Worm (Caenorhabditis elegans) whole organism, L2 larva: ENCODE measurements around the gene comt-3.

ENCODE experiments used
- C34F6.9 ChIP-seq: fragments of 150-350 bp; optimal IDR thresholded peaks from 2 replicates; lab custom pipeline; 2014; ENCODE audit warnings: missing biosample characterization, missing genetic modification characterization
- R02D3.7 ChIP-seq: fragments of 150-350 bp; optimal IDR thresholded peaks from 2 replicates; lab custom pipeline; 2014; ENCODE audit warnings: missing biosample characterization, missing genetic modification characterization
- alr-1 ChIP-seq: fragments of 150-350 bp; optimal IDR thresholded peaks from 2 replicates; lab custom pipeline; 2014; ENCODE audit warnings: missing biosample characterization, missing genetic modification characterization
- aly-2 ChIP-seq: fragments of 150-350 bp; optimal IDR thresholded peaks from 2 replicates; lab custom pipeline; 2014; ENCODE audit warnings: missing biosample characterization, missing genetic modification characterization
- ama-1 ChIP-seq: fragments of 150-350 bp; optimal IDR thresholded peaks from 2 replicates; lab custom pipeline; 2018; ENCODE audit warnings: inconsistent platforms
- blmp-1 ChIP-seq: sonication (generic microtip); optimal IDR thresholded peaks from 2 replicates; lab custom pipeline; 2017; ENCODE audit warnings: missing genetic modification characterization, mild to moderate bottlenecking, missing compliant biosample characterization, antibody characterized with exemption, moderate library complexity; ENCODE audit not compliant: insufficient read depth
- ceh-16 ChIP-seq: fragments of 150-350 bp; optimal IDR thresholded peaks from 2 replicates; lab custom pipeline; 2014; ENCODE audit warnings: missing biosample characterization, missing genetic modification characterization
- ceh-82 ChIP-seq: fragments of 150-350 bp; optimal IDR thresholded peaks from 2 replicates; lab custom pipeline; 2014; ENCODE audit warnings: missing biosample characterization, missing genetic modification characterization
- crh-2 ChIP-seq: sonication (generic microtip); optimal IDR thresholded peaks from 2 replicates; lab custom pipeline; 2017; ENCODE audit warnings: missing biosample characterization, missing genetic modification characterization
- egl-27 ChIP-seq: sonication (generic microtip); optimal IDR thresholded peaks from 3 replicates; lab custom pipeline; 2017; ENCODE audit warnings: missing biosample characterization, missing genetic modification reagents, missing genetic modification characterization
- elt-1 ChIP-seq: fragments of 150-350 bp; optimal IDR thresholded peaks from 2 replicates; lab custom pipeline; 2014; ENCODE audit warnings: missing biosample characterization, missing genetic modification characterization
- elt-3 ChIP-seq: sonication (generic microtip); optimal IDR thresholded peaks from 2 replicates; lab custom pipeline; 2017; ENCODE audit warnings: missing biosample characterization, missing genetic modification characterization
- fos-1 ChIP-seq: fragments of 150-350 bp; optimal IDR thresholded peaks from 2 replicates; lab custom pipeline; 2014; ENCODE audit warnings: missing biosample characterization, missing genetic modification characterization
- gmeb-1 ChIP-seq: fragments of 150-350 bp; optimal IDR thresholded peaks from 2 replicates; lab custom pipeline; 2014; ENCODE audit warnings: missing biosample characterization, missing genetic modification characterization
- lin-11 ChIP-seq: fragments of 150-350 bp; sonication (generic microtip); optimal IDR thresholded peaks from 2 replicates; lab custom pipeline; 2014; ENCODE audit warnings: missing biosample characterization, missing genetic modification characterization, inconsistent platforms, mixed read lengths
- lin-39 ChIP-seq: fragments of 150-350 bp; optimal IDR thresholded peaks from 2 replicates; lab custom pipeline; 2014; ENCODE audit warnings: missing biosample characterization, missing genetic modification reagents, missing genetic modification characterization
- mbf-1 ChIP-seq: sonication (generic microtip); optimal IDR thresholded peaks from 2 replicates; lab custom pipeline; 2017; ENCODE audit warnings: missing biosample characterization, missing genetic modification characterization
- mdl-1 ChIP-seq, 2 experiments: fragments of 150-350 bp in 1 of 2; sonication (generic microtip) in 1 of 2; optimal IDR thresholded peaks; 2 replicates each; lab custom pipeline; 2017; ENCODE audit warnings: missing biosample characterization in 2 of 2, missing genetic modification characterization in 2 of 2
- nhr-11 ChIP-seq: fragments of 150-350 bp; optimal IDR thresholded peaks from 2 replicates; lab custom pipeline; 2014; ENCODE audit warnings: missing biosample characterization, missing genetic modification characterization
- nhr-12 ChIP-seq: fragments of 150-350 bp; optimal IDR thresholded peaks from 2 replicates; lab custom pipeline; 2014; ENCODE audit warnings: missing biosample characterization, missing genetic modification characterization
- nhr-129 ChIP-seq: fragments of 150-350 bp; optimal IDR thresholded peaks from 2 replicates; lab custom pipeline; 2014; ENCODE audit warnings: missing biosample characterization, missing genetic modification characterization
- nhr-237 ChIP-seq: fragments of 150-350 bp; optimal IDR thresholded peaks from 2 replicates; lab custom pipeline; 2014; ENCODE audit warnings: missing biosample characterization, missing genetic modification characterization
- peb-1 ChIP-seq: fragments of 150-350 bp; optimal IDR thresholded peaks from 2 replicates; lab custom pipeline; 2014; ENCODE audit warnings: missing biosample characterization, missing genetic modification characterization
- sem-4 ChIP-seq: fragments of 150-350 bp; optimal IDR thresholded peaks from 2 replicates; lab custom pipeline; 2014; ENCODE audit warnings: missing biosample characterization, missing genetic modification reagents, missing genetic modification characterization
- skn-1 ChIP-seq: sonication (generic microtip); optimal IDR thresholded peaks from 2 replicates; lab custom pipeline; 2017; ENCODE audit warnings: missing biosample characterization, missing genetic modification characterization
- sma-3 ChIP-seq: sonication (generic microtip); optimal IDR thresholded peaks from 2 replicates; lab custom pipeline; 2016; ENCODE audit warnings: missing genetic modification reagents, missing genetic modification characterization, missing compliant biosample characterization
- sma-9 ChIP-seq, 2 experiments: fragments of 150-350 bp in 1 of 2; sonication (generic microtip) in 1 of 2; optimal IDR thresholded peaks; 2 replicates each; lab custom pipeline; 2014 to 2016; ENCODE audit warnings: missing genetic modification characterization in 2 of 2, mild to moderate bottlenecking in 1 of 2, missing biosample characterization in 1 of 2, missing compliant biosample characterization in 1 of 2, missing genetic modification reagents in 1 of 2, moderate library complexity in 1 of 2
- snpc-4 ChIP-seq: fragments of 150-350 bp; optimal IDR thresholded peaks from 2 replicates; lab custom pipeline; 2014; ENCODE audit warnings: missing biosample characterization, missing genetic modification characterization
- unc-55 ChIP-seq: fragments of 150-350 bp; sonication (generic microtip); optimal IDR thresholded peaks from 3 replicates; lab custom pipeline; 2014; ENCODE audit warnings: missing biosample characterization, missing genetic modification reagents, missing genetic modification characterization
- unc-62 ChIP-seq: fragments of 150-350 bp; optimal IDR thresholded peaks from 2 replicates; lab custom pipeline; 2014; ENCODE audit warnings: missing biosample characterization, missing genetic modification reagents, missing genetic modification characterization
- ztf-1 ChIP-seq: fragments of 200-800 bp; sonication (Bioruptor generic); conservative IDR thresholded peaks from 2 replicates; pipeline ENCODE4 v1.3.6; 2022; ENCODE audit warnings: missing genetic modification characterization, missing compliant biosample characterization
- ztf-4 ChIP-seq: fragments of 150-350 bp; optimal IDR thresholded peaks from 2 replicates; lab custom pipeline; 2014; ENCODE audit warnings: missing biosample characterization, missing genetic modification characterization

Gene comt-3

DNA sequence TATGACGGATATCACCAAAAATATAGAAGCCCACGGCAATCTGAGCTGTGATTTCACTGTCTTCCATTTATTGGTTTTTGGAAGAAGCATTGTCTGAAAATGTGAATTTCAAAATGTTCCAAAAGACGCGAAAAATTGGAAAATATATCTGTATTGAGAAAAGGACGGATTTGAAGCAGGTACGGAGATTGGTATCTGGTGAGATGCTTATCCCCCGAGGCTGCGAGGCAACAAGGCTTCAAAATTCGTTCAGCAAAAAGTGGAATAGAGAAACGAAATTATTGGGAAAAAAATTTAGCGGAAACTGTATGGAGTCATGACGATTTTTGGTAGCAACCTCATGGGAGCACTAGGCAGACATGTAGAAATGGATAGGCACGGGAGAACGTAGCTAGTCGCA is 45.8 kb downstream of the comt-3 start, which contains the start of gene F36F12.1:
TSS of gene F36F12.1 (minus strand) at position 101 of the 400 bp plus-strand sequence.
- TF ChIP-seq elt-1 (tag; lab: Kevin White, UChicago) (no peak), lin-11 (tag; lab: Kevin White, UChicago) (no peak), gmeb-1 (tag; lab: Kevin White, UChicago) (no peak), blmp-1 (no peak)

ce11 chrV:2105976-2106375 is 48.6 kb downstream of the comt-3 start, which contains the start of gene F22F7.4:
F22F7.4 (minus strand) TSS chrV:2106076.
- TF ChIP-seq skn-1 (tag; lab: Kevin White, UChicago) (no peak), lin-39 (tag; lab: Kevin White, UChicago) (no peak), sem-4 (tag; lab: Kevin White, UChicago) (no peak), elt-1 (tag; lab: Kevin White, UChicago) (no peak), nhr-237 (tag; lab: Kevin White, UChicago) (no peak), elt-3 (tag; lab: Kevin White, UChicago) (no peak), C34F6.9 (tag; lab: Kevin White, UChicago) (no peak), ceh-16 (no peak), ama-1 (lab: Kevin White, UChicago) (no peak), gmeb-1 (tag; lab: Kevin White, UChicago) (no peak), alr-1 (no peak), blmp-1 (no peak), sma-3 (GFP tag; lab: Kevin White, UChicago) (no peak), egl-27 (tag; lab: Kevin White, UChicago) (no peak), mdl-1 (tag; optimal IDR thresholded peaks at IDR 0.05; lab: Kevin White, UChicago) (no peak), snpc-4 (tag; lab: Kevin White, UChicago) (no peak), ztf-1 (GFP tag; lab: Robert Waterston, UW) (no peak)

DNA sequence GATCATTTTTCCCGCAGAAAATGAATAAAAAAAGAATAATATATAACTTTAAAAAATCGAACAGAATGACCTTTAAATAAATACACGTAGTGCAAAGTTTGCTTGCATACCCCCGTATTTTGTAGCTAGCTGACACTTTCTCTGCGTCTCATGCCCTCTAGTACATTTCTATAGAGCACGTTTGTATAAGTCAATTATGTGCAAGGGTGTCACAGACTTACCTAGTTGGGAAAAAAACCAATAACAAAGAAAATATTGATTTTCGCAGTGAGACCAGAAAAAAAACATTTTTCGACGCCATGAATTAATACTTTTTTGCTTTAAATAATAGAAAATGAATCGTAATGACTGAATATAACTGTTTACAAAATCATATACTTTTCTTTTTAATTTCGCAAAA is 52.0 kb downstream of the comt-3 start, which contains the start of gene ckb-4:
TSS of gene ckb-4 (minus strand) at position 140 of the 400 bp plus-strand sequence.
- TF ChIP-seq fos-1 (tag; lab: Kevin White, UChicago), result peak; percentile 36
- TF ChIP-seq R02D3.7 (tag; lab: Kevin White, UChicago), result no peak
- TF ChIP-seq sma-9 (GFP tag; optimal IDR thresholded peaks at IDR 0.05; lab: Kevin White, UChicago), result peak; percentile 46
- TF ChIP-seq sma-9 (tag; optimal IDR thresholded peaks at IDR 0.05; lab: Kevin White, UChicago), result no peak
- TF ChIP-seq gmeb-1 (tag; lab: Kevin White, UChicago), result peak; percentile 4
- peak; percentile 29 for TF ChIP-seq crh-2 (tag; lab: Kevin White, UChicago)
- TF ChIP-seq nhr-129, result peak; percentile 47
- no peak for TF ChIP-seq alr-1
- TF ChIP-seq skn-1 (tag; lab: Kevin White, UChicago), result no peak
- peak; percentile 71 for TF ChIP-seq C34F6.9 (tag; lab: Kevin White, UChicago)
- TF ChIP-seq unc-55, result peak; percentile 31

- TF ChIP-seq sma-3 (GFP tag; lab: Kevin White, UChicago) (no peak), peb-1 (tag; lab: Kevin White, UChicago) (no peak), unc-62 (GFP tag; lab: Kevin White, UChicago) (no peak), elt-1 (tag; lab: Kevin White, UChicago) (no peak), ceh-16 (no peak), elt-3 (tag; lab: Kevin White, UChicago) (no peak), aly-2 (tag; lab: Kevin White, UChicago) (no peak), crh-2 (tag; lab: Kevin White, UChicago) (no peak), nhr-11 (tag; lab: Kevin White, UChicago) (no peak), lin-11 (tag; lab: Kevin White, UChicago) (no peak), ceh-82 (tag; lab: Kevin White, UChicago) (no peak), skn-1 (tag; lab: Kevin White, UChicago) (no peak), blmp-1 (no peak), egl-27 (tag; lab: Kevin White, UChicago) (no peak), snpc-4 (tag; lab: Kevin White, UChicago) (no peak), nhr-12 (no peak), sem-4 (tag; lab: Kevin White, UChicago) (no peak), mbf-1 (tag; lab: Kevin White, UChicago) (no peak), ztf-4 (no peak), unc-55 (no peak)
These were observed 53.0 kb downstream of the comt-3 start, which contains the start of gene F22F7.3 for ce11 chrV:2110368-2110767. F22F7.3 (plus strand) TSS chrV:2110668.
